Worm (Caenorhabditis elegans) whole organism, L1 larva: ENCODE measurements around the gene F41E6.17.

Experiments used
- fos-1 ChIP-seq: fragments of 150-350 bp; optimal IDR thresholded peaks from 2 replicates; lab custom pipeline; 2014; ENCODE audit warnings: missing biosample characterization, missing genetic modification characterization
- grh-1 ChIP-seq: fragments of 200-800 bp; sonication (Bioruptor generic); IDR thresholded peaks from 2 replicates; pipeline ENCODE4 v1.3.6; 2022; ENCODE audit warnings: missing genetic modification reagents, missing genetic modification characterization, missing compliant biosample characterization
- lin-15B ChIP-seq: fragments of 150-350 bp; sonication (generic microtip); optimal IDR thresholded peaks from 3 replicates; lab custom pipeline; 2014; ENCODE audit warnings: missing biosample characterization, missing genetic modification characterization
- mdl-1 ChIP-seq, 2 experiments: fragments of 150-350 bp; optimal IDR thresholded peaks; 2 replicates each; lab custom pipeline; 2014 to 2017; ENCODE audit warnings: missing biosample characterization in 2 of 2, missing genetic modification characterization in 2 of 2, inconsistent platforms in 1 of 2
- nhr-28 ChIP-seq: fragments of 150-350 bp; optimal IDR thresholded peaks from 2 replicates; lab custom pipeline; 2014; ENCODE audit warnings: missing biosample characterization, missing genetic modification characterization
- unc-62 ChIP-seq: fragments of 150-350 bp; optimal IDR thresholded peaks from 2 replicates; lab custom pipeline; 2014; ENCODE audit warnings: missing biosample characterization, missing genetic modification reagents, missing genetic modification characterization
- zag-1 ChIP-seq: fragments of 150-350 bp; optimal IDR thresholded peaks from 2 replicates; lab custom pipeline; 2014; ENCODE audit warnings: missing biosample characterization, missing genetic modification characterization
- ztf-4 ChIP-seq: fragments of 150-350 bp; optimal IDR thresholded peaks from 2 replicates; lab custom pipeline; 2014; ENCODE audit warnings: missing biosample characterization, missing genetic modification characterization

DNA sequence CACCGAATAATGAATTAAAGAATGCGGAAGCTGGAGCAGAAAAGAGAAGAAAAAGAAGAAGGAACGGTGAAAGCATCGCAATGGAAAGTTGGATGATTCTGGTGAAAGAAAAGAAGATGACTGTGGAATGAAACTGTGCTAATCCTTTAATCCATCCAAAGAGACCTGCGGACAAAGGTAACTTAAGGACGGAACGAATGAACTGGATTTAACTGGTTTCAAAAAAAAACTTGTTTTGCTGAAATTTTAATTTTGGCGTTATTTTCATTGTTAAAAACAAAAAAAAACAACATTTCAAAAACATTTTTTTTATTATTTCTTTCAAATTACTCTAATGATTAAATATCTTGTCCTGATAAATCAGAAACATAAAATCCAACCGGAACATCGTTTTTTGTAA is 13.0 kb downstream of the F41E6.17 start, which contains the start of gene grl-12:
- TF ChIP-seq nhr-28 (tag; lab: Kevin White, UChicago): no peak
- no peak for TF ChIP-seq ztf-4 (tag; lab: Kevin White, UChicago)
- no peak for TF ChIP-seq zag-1 (tag; lab: Kevin White, UChicago)
- no peak for TF ChIP-seq lin-15B (tag; lab: Kevin White, UChicago)
- TF ChIP-seq grh-1 (GFP tag; lab: Robert Waterston, UW): no peak
- TF ChIP-seq unc-62 (GFP tag; lab: Kevin White, UChicago): no peak
- TF ChIP-seq fos-1 (tag; lab: Kevin White, UChicago): no peak
- TF ChIP-seq mdl-1 (tag; optimal IDR thresholded peaks at IDR 0.05; lab: Kevin White, UChicago): no peak
